Worm (Caenorhabditis elegans) whole organism, young adult: ENCODE measurements around the gene F45E1.2.
A peak's percentile ranks its signal among the peaks of the same experiment; 100 is the strongest.

Experiments used
- C17E4.6 ChIP-seq: fragments of 200-800 bp; sonication (Bioruptor generic); IDR thresholded peaks from 2 replicates; pipeline ENCODE4 v1.3.6; 2022; ENCODE audit warnings: missing genetic modification reagents, missing genetic modification characterization, missing compliant biosample characterization
- F10E7.11 ChIP-seq: sonication (generic microtip); optimal IDR thresholded peaks from 2 replicates; lab custom pipeline; 2017; ENCODE audit warnings: mild to moderate bottlenecking, missing genetic modification characterization, moderate library complexity, missing compliant biosample characterization
- F37B4.10 ChIP-seq: fragments of 200-800 bp; sonication (Bioruptor generic); IDR thresholded peaks from 2 replicates; pipeline ENCODE4 v1.3.6; 2022; ENCODE audit warnings: missing genetic modification characterization, missing compliant biosample characterization
- F55B11.4 ChIP-seq: sonication (generic microtip); optimal IDR thresholded peaks from 2 replicates; lab custom pipeline; 2016; ENCODE audit warnings: missing compliant biosample characterization, missing genetic modification characterization, borderline replicate concordance; ENCODE audit not compliant: insufficient read depth
- F57C9.4 ChIP-seq: sonication (generic microtip); optimal IDR thresholded peaks from 2 replicates; lab custom pipeline; 2017; ENCODE audit warnings: mild to moderate bottlenecking, missing genetic modification characterization, missing compliant biosample characterization
- K11D2.4 ChIP-seq: fragments of 200-800 bp; sonication (Bioruptor generic); IDR thresholded peaks from 2 replicates; pipeline ENCODE4 v1.3.6; 2022; ENCODE audit warnings: missing genetic modification reagents, missing genetic modification characterization, missing compliant biosample characterization
- K12H6.12 ChIP-seq: fragments of 200-800 bp; sonication (Bioruptor generic); optimal IDR thresholded peaks from 2 replicates; lab custom pipeline; 2018; ENCODE audit warnings: mild to moderate bottlenecking, missing genetic modification characterization, missing compliant biosample characterization
- T07F8.4 ChIP-seq: sonication (generic microtip); optimal IDR thresholded peaks from 2 replicates; lab custom pipeline; 2016; ENCODE audit warnings: mild to moderate bottlenecking, missing genetic modification characterization, moderate library complexity, missing compliant biosample characterization
- Y67H2A.10 ChIP-seq: fragments of 200-800 bp; sonication (Bioruptor generic); conservative IDR thresholded peaks from 2 replicates; pipeline ENCODE4 v1.3.6; 2022; ENCODE audit warnings: missing genetic modification reagents, missing genetic modification characterization, missing compliant biosample characterization
- Y79H2A.3 ChIP-seq: fragments of 200-800 bp; sonication (Bioruptor generic); conservative IDR thresholded peaks from 2 replicates; pipeline ENCODE4 v1.3.6; 2022; ENCODE audit warnings: missing genetic modification reagents, missing genetic modification characterization, missing compliant biosample characterization
- Y95B8A.8 ChIP-seq: fragments of 200-800 bp; sonication (Bioruptor generic); IDR thresholded peaks from 2 replicates; pipeline ENCODE4 v1.3.6; 2022; ENCODE audit warnings: missing genetic modification reagents, missing genetic modification characterization, missing compliant biosample characterization
- ZK185.1 ChIP-seq: sonication (generic microtip); optimal IDR thresholded peaks from 2 replicates; lab custom pipeline; 2016; ENCODE audit warnings: mild to moderate bottlenecking, missing genetic modification characterization, missing compliant biosample characterization; ENCODE audit not compliant: poor library complexity, severe bottlenecking
- ama-1 ChIP-seq, 3 experiments: fragments of 150-350 bp in 1 of 3; sonication (generic microtip) in 2 of 3; optimal IDR thresholded peaks; 2 replicates each; lab custom pipeline; 2014 to 2018; ENCODE audit warnings: missing biosample characterization in 2 of 3, missing genetic modification characterization in 2 of 3, missing genetic modification reagents in 2 of 3
- athp-1 ChIP-seq: sonication (generic microtip); optimal IDR thresholded peaks from 2 replicates; lab custom pipeline; 2017; ENCODE audit warnings: mild to moderate bottlenecking, missing genetic modification characterization, missing compliant biosample characterization
- bed-1 ChIP-seq: fragments of 200-800 bp; sonication (Bioruptor generic); IDR thresholded peaks from 2 replicates; pipeline ENCODE4 v1.3.6; 2022; ENCODE audit warnings: missing genetic modification reagents, missing genetic modification characterization, missing compliant biosample characterization
- bed-2 ChIP-seq: fragments of 200-800 bp; sonication (Bioruptor generic); IDR thresholded peaks from 2 replicates; pipeline ENCODE4 v1.3.6; 2022; ENCODE audit warnings: missing genetic modification reagents, missing genetic modification characterization, missing compliant biosample characterization
- ccch-3 ChIP-seq: fragments of 200-800 bp; sonication (Bioruptor generic); optimal IDR thresholded peaks from 2 replicates; lab custom pipeline; 2018; ENCODE audit warnings: mild to moderate bottlenecking, missing genetic modification characterization, missing compliant biosample characterization
- ceh-58 ChIP-seq: fragments of 200-800 bp; sonication (Bioruptor generic); IDR thresholded peaks from 2 replicates; pipeline ENCODE4 v1.3.6; 2022; ENCODE audit warnings: missing genetic modification characterization, missing compliant biosample characterization
- chd-7 ChIP-seq: sonication (generic microtip); optimal IDR thresholded peaks from 2 replicates; lab custom pipeline; 2016; ENCODE audit warnings: mild to moderate bottlenecking, missing genetic modification characterization, moderate library complexity, missing compliant biosample characterization
- dpff-1 ChIP-seq: sonication (generic microtip); optimal IDR thresholded peaks from 2 replicates; lab custom pipeline; 2017; ENCODE audit warnings: mild to moderate bottlenecking, missing genetic modification characterization, missing compliant biosample characterization
- efl-1 ChIP-seq: fragments of 150-350 bp; optimal IDR thresholded peaks from 2 replicates; lab custom pipeline; 2014; ENCODE audit warnings: missing biosample characterization, missing genetic modification reagents, missing genetic modification characterization
- egl-44 ChIP-seq: fragments of 200-800 bp; sonication (Bioruptor generic); IDR thresholded peaks from 2 replicates; pipeline ENCODE4 v1.3.6; 2022; ENCODE audit warnings: missing genetic modification reagents, missing genetic modification characterization, missing compliant biosample characterization
- ekl-4 ChIP-seq: fragments of 200-800 bp; sonication (Bioruptor generic); IDR thresholded peaks from 2 replicates; pipeline ENCODE4 v1.3.6; 2022; ENCODE audit warnings: missing genetic modification reagents, missing genetic modification characterization, missing compliant biosample characterization
- him-1 ChIP-seq: sonication (generic microtip); optimal IDR thresholded peaks from 2 replicates; lab custom pipeline; 2016; ENCODE audit warnings: missing genotype, missing genetic modification reagents, missing genetic modification characterization, missing compliant biosample characterization
- hmg-1.2 ChIP-seq: fragments of 200-800 bp; sonication (Bioruptor generic); IDR thresholded peaks from 2 replicates; pipeline ENCODE4 v1.3.6; 2022; ENCODE audit warnings: missing genetic modification reagents, missing genetic modification characterization, missing compliant biosample characterization
- hmg-20 ChIP-seq: fragments of 200-800 bp; sonication (Bioruptor generic); IDR thresholded peaks from 2 replicates; pipeline ENCODE4 v1.3.6; 2022; ENCODE audit warnings: missing genetic modification reagents, missing genetic modification characterization, missing compliant biosample characterization
- lag-1 ChIP-seq: fragments of 200-800 bp; sonication (Bioruptor generic); IDR thresholded peaks from 2 replicates; pipeline ENCODE4 v1.3.6; 2022; ENCODE audit warnings: missing genetic modification reagents, missing genetic modification characterization, missing compliant biosample characterization
- lin-35 ChIP-seq, 3 experiments: fragments of 150-350 bp in 2 of 3; sonication (generic microtip) in 1 of 3; optimal IDR thresholded peaks; 2 replicates each; lab custom pipeline; 2014 to 2018; ENCODE audit warnings: missing biosample characterization in 3 of 3, missing genetic modification characterization in 3 of 3, missing genetic modification reagents in 3 of 3
- lin-40 ChIP-seq: sonication (generic microtip); optimal IDR thresholded peaks from 2 replicates; lab custom pipeline; 2016; ENCODE audit warnings: missing genetic modification characterization, mild to moderate bottlenecking, missing compliant biosample characterization, missing genotype, missing genetic modification reagents
- lin-54 ChIP-seq: fragments of 200-800 bp; sonication (Bioruptor generic); optimal IDR thresholded peaks from 2 replicates; lab custom pipeline; 2018; ENCODE audit warnings: mild to moderate bottlenecking, missing genetic modification characterization, missing compliant biosample characterization
- madf-3 ChIP-seq: fragments of 200-800 bp; sonication (Bioruptor generic); IDR thresholded peaks from 2 replicates; pipeline ENCODE4 v1.3.6; 2022; ENCODE audit warnings: missing genetic modification reagents, missing genetic modification characterization, missing compliant biosample characterization
- madf-6 ChIP-seq: fragments of 200-800 bp; sonication (Bioruptor generic); IDR thresholded peaks from 2 replicates; pipeline ENCODE4 v1.3.6; 2022; ENCODE audit warnings: missing genetic modification reagents, missing genetic modification characterization, missing compliant biosample characterization
- mel-28 ChIP-seq: sonication (generic microtip); optimal IDR thresholded peaks from 2 replicates; lab custom pipeline; 2016; ENCODE audit warnings: borderline replicate concordance, mild to moderate bottlenecking, missing genetic modification characterization, missing compliant biosample characterization
- mes-4 ChIP-seq: sonication (generic microtip); optimal IDR thresholded peaks from 2 replicates; lab custom pipeline; 2016; ENCODE audit warnings: missing genotype, missing genetic modification characterization, missing compliant biosample characterization
- nfya-2 ChIP-seq: fragments of 200-800 bp; sonication (Bioruptor generic); IDR thresholded peaks from 2 replicates; pipeline ENCODE4 v1.3.6; 2022; ENCODE audit warnings: missing genetic modification reagents, missing genetic modification characterization, missing compliant biosample characterization
- nhr-120 ChIP-seq: fragments of 200-800 bp; sonication (Bioruptor generic); IDR thresholded peaks from 2 replicates; pipeline ENCODE4 v1.3.6; 2022; ENCODE audit warnings: missing genetic modification characterization, missing compliant biosample characterization
- nhr-179 ChIP-seq: sonication (generic microtip); optimal IDR thresholded peaks from 2 replicates; lab custom pipeline; 2016; ENCODE audit warnings: mild to moderate bottlenecking, missing genetic modification characterization, missing compliant biosample characterization
- nhr-90 ChIP-seq: sonication (generic microtip); optimal IDR thresholded peaks from 2 replicates; lab custom pipeline; 2016; ENCODE audit warnings: missing genotype, mild to moderate bottlenecking, missing genetic modification characterization, missing compliant biosample characterization
- pbrm-1 ChIP-seq: fragments of 200-800 bp; sonication (Bioruptor generic); IDR thresholded peaks from 2 replicates; pipeline ENCODE4 v1.3.6; 2022; ENCODE audit warnings: missing genetic modification reagents, missing genetic modification characterization, missing compliant biosample characterization
- rcor-1 ChIP-seq: fragments of 200-800 bp; sonication (Bioruptor generic); IDR thresholded peaks from 2 replicates; pipeline ENCODE4 v1.3.6; 2022; ENCODE audit warnings: missing genetic modification reagents, missing genetic modification characterization, missing compliant biosample characterization
- sea-2 ChIP-seq: fragments of 200-800 bp; sonication (Bioruptor generic); IDR thresholded peaks from 2 replicates; pipeline ENCODE4 v1.3.6; 2022; ENCODE audit warnings: missing genetic modification characterization, missing compliant biosample characterization
- snpc-3.4 ChIP-seq: sonication (generic microtip); optimal IDR thresholded peaks from 2 replicates; lab custom pipeline; 2017; ENCODE audit warnings: missing genetic modification characterization, mild to moderate bottlenecking, missing compliant biosample characterization, antibody characterized with exemption, moderate library complexity, missing genotype, missing genetic modification reagents
- snpc-4 ChIP-seq, 5 experiments: fragments of 150-350 bp in 1 of 5; sonication (generic microtip) in 4 of 5; optimal IDR thresholded peaks; 2 replicates each; lab custom pipeline; 2014 to 2018; ENCODE audit warnings: missing genetic modification characterization in 5 of 5, missing biosample characterization in 3 of 5, antibody characterized with exemption in 2 of 5, mild to moderate bottlenecking in 2 of 5, missing compliant biosample characterization in 2 of 5, missing genotype in 2 of 5, moderate library complexity in 2 of 5, missing genetic modification reagents in 1 of 5
- tbx-9 ChIP-seq: sonication (generic microtip); optimal IDR thresholded peaks from 2 replicates; lab custom pipeline; 2016; ENCODE audit warnings: borderline replicate concordance, missing genetic modification characterization, inconsistent platforms, missing compliant biosample characterization
- tlf-1 ChIP-seq: fragments of 200-800 bp; sonication (Bioruptor generic); optimal IDR thresholded peaks from 2 replicates; lab custom pipeline; 2018; ENCODE audit warnings: mild to moderate bottlenecking, missing genetic modification characterization, missing compliant biosample characterization
- zfh-2 ChIP-seq: fragments of 200-800 bp; sonication (Bioruptor generic); conservative IDR thresholded peaks from 2 replicates; pipeline ENCODE4 v1.3.6; 2022; ENCODE audit warnings: missing genetic modification reagents, missing genetic modification characterization, missing compliant biosample characterization
- zim-3 ChIP-seq: sonication (generic microtip); optimal IDR thresholded peaks from 2 replicates; lab custom pipeline; 2017; ENCODE audit warnings: mild to moderate bottlenecking, missing genetic modification characterization, moderate library complexity, missing compliant biosample characterization
- ztf-25 ChIP-seq: fragments of 200-800 bp; sonication (Bioruptor generic); IDR thresholded peaks from 2 replicates; pipeline ENCODE4 v1.3.6; 2022; ENCODE audit warnings: missing genetic modification reagents, missing genetic modification characterization, missing compliant biosample characterization

The F45E1.2 gene

ce11 chrX:8017305-8017704, 13.8 kb downstream of the F45E1.2 start (continued):
- TF ChIP-seq tlf-1 (GFP tag; lab: Kevin White, UChicago) (no peak), bed-2 (GFP tag; lab: Robert Waterston, UW) (no peak), athp-1 (tag; lab: Kevin White, UChicago) (no peak), F57C9.4 (tag; lab: Kevin White, UChicago) (no peak), nhr-179 (tag; lab: Kevin White, UChicago) (no peak), snpc-3.4 (no peak), ccch-3 (no peak), ekl-4 (GFP tag; lab: Robert Waterston, UW) (peak; percentile 60), F10E7.11 (no peak), mes-4 (tag; lab: Kevin White, UChicago) (no peak), ama-1 (optimal IDR thresholded peaks at IDR 0.05; lab: Kevin White, UChicago) (no peak), ama-1 (GFP tag; optimal IDR thresholded peaks at IDR 0.05; lab: Kevin White, UChicago) (no peak), bed-1 (GFP tag; lab: Robert Waterston, UW) (no peak), dpff-1 (tag; lab: Kevin White, UChicago) (no peak), F55B11.4 (tag; lab: Kevin White, UChicago) (no peak), nfya-2 (no peak), rcor-1 (GFP tag; lab: Robert Waterston, UW) (peak; percentile 37; the same call in 1 of the 2 replicates), ceh-58 (no peak), lin-40 (tag; lab: Kevin White, UChicago) (no peak), ZK185.1 (tag; lab: Kevin White, UChicago) (no peak), hmg-20 (GFP tag; lab: Robert Waterston, UW) (peak; percentile 45; the same call in 1 of the 2 replicates), efl-1 (GFP tag; lab: Kevin White, UChicago) (no peak), K11D2.4 (GFP tag; lab: Robert Waterston, UW) (peak; percentile 54; the same call in 1 of the 2 replicates), madf-6 (no peak), lin-35 (GFP tag; optimal IDR thresholded peaks at IDR 0.05; lab: Kevin White, UChicago) (peak in 1 of 3 experiments; percentile 36), nhr-120 (no peak), him-1 (tag; lab: Kevin White, UChicago) (no peak), pbrm-1 (GFP tag; lab: Robert Waterston, UW) (no peak), zim-3 (tag; lab: Kevin White, UChicago) (no peak), sea-2 (GFP tag; lab: Robert Waterston, UW) (0 out of 2 replicates have a peak, but pooled peaks have one; percentile 43), C17E4.6 (GFP tag; lab: Robert Waterston, UW) (no peak), zfh-2 (GFP tag; lab: Robert Waterston, UW) (peak; percentile 99), Y79H2A.3 (no peak), madf-3 (GFP tag; lab: Robert Waterston, UW) (0 out of 2 replicates have a peak, but pooled peaks have one; percentile 28), tbx-9 (no peak), snpc-4 (GFP tag; optimal IDR thresholded peaks at IDR 0.05; lab: Kevin White, UChicago) (no peak), snpc-4 (tag; optimal IDR thresholded peaks at IDR 0.05; lab: Kevin White, UChicago) (no peak), hmg-1.2 (peak; percentile 41; the same call in 1 of the 2 replicates), lin-54 (GFP tag; lab: Kevin White, UChicago) (no peak), F37B4.10 (GFP tag; lab: Robert Waterston, UW) (no peak), nhr-90 (tag; lab: Kevin White, UChicago) (no peak), Y95B8A.8 (GFP tag; lab: Robert Waterston, UW) (no peak), K12H6.12 (tag; lab: Kevin White, UChicago) (peak; percentile 73), lag-1 (GFP tag; lab: Robert Waterston, UW) (0 out of 2 replicates have a peak, but pooled peaks have one; percentile 13), Y67H2A.10 (no peak), mel-28 (tag; lab: Kevin White, UChicago) (no peak), egl-44 (GFP tag; lab: Robert Waterston, UW) (no peak), chd-7 (tag; lab: Kevin White, UChicago) (peak; percentile 75), T07F8.4 (tag; lab: Kevin White, UChicago) (no peak), ztf-25 (no peak)
